Fruit fly (Drosophila melanogaster) whole organism, embryonic: ENCODE measurements around the gene sicily.

Experiments used
- Abd-B ChIP-seq: fragments of 200-800 bp; sonication (Bioruptor generic); optimal IDR thresholded peaks from 2 replicates; lab custom pipeline; 2018; ENCODE audit warnings: missing biosample characterization, mild to moderate bottlenecking, missing genetic modification characterization, moderate library complexity
- Ada2b ChIP-seq: fragments of 200-800 bp; sonication (Bioruptor generic); IDR thresholded peaks from 2 replicates; pipeline ENCODE4 v1.3.6; 2022; ENCODE audit warnings: missing biosample characterization, missing genetic modification characterization
- Blimp-1 ChIP-seq: fragments of 200-800 bp; sonication (Bioruptor generic); optimal IDR thresholded peaks from 3 replicates; lab custom pipeline; 2018; ENCODE audit warnings: missing biosample characterization, missing genetic modification characterization, mild to moderate bottlenecking, moderate library complexity, missing genetic modification reagents
- CG10209 ChIP-seq: fragments of 200-800 bp; sonication (Bioruptor generic); optimal IDR thresholded peaks from 3 replicates; lab custom pipeline; 2017; ENCODE audit warnings: missing biosample characterization, mild to moderate bottlenecking, missing genetic modification characterization, missing genetic modification reagents
- CG11695 ChIP-seq: fragments of 200-800 bp; sonication (Bioruptor generic); IDR thresholded peaks from 3 replicates; pipeline ENCODE4 v1.3.6; 2022; ENCODE audit warnings: missing biosample characterization, missing genetic modification characterization
- CG12236 ChIP-seq: fragments of 200-800 bp; sonication (Bioruptor generic); optimal IDR thresholded peaks from 2 replicates; lab custom pipeline; 2016; ENCODE audit warnings: missing biosample characterization, missing genetic modification characterization
- CG14860 ChIP-seq: fragments of 200-800 bp; sonication (Bioruptor generic); IDR thresholded peaks from 3 replicates; pipeline ENCODE4 v1.3.6; 2022; ENCODE audit warnings: missing biosample characterization, missing genetic modification characterization; ENCODE audit not compliant: partially characterized antibody
- CG15601 ChIP-seq: fragments of 200-800 bp; sonication (Bioruptor generic); optimal IDR thresholded peaks from 3 replicates; lab custom pipeline; 2019; ENCODE audit warnings: missing biosample characterization, mild to moderate bottlenecking, missing genetic modification characterization, moderate library complexity
- CG16813 ChIP-seq: fragments of 200-800 bp; sonication (Bioruptor generic); IDR thresholded peaks from 3 replicates; pipeline ENCODE4 v1.3.6; 2022; ENCODE audit warnings: missing biosample characterization, missing genetic modification characterization; ENCODE audit not compliant: partially characterized antibody
- CG17568 ChIP-seq: fragments of 200-800 bp; sonication (Bioruptor generic); optimal IDR thresholded peaks from 2 replicates; lab custom pipeline; 2018; ENCODE audit warnings: missing biosample characterization, mild to moderate bottlenecking, missing genetic modification characterization, moderate library complexity
- CG18599 ChIP-seq: fragments of 200-800 bp; sonication (Bioruptor generic); optimal IDR thresholded peaks from 3 replicates; lab custom pipeline; 2017; ENCODE audit warnings: missing biosample characterization, missing genetic modification characterization, mild to moderate bottlenecking, moderate library complexity, missing genetic modification reagents
- CG2116 ChIP-seq: fragments of 200-800 bp; sonication (Bioruptor generic); optimal IDR thresholded peaks from 3 replicates; lab custom pipeline; 2018; ENCODE audit warnings: missing biosample characterization, mild to moderate bottlenecking, missing genetic modification characterization
- CG31224 ChIP-seq: fragments of 200-800 bp; sonication (Bioruptor generic); IDR thresholded peaks from 2 replicates; pipeline ENCODE4 v1.3.6; 2022; ENCODE audit warnings: missing biosample characterization, missing genetic modification characterization
- CG32767 ChIP-seq: fragments of 200-800 bp; sonication (Bioruptor generic); IDR thresholded peaks from 2 replicates; pipeline ENCODE4 v1.3.6; 2022; ENCODE audit warnings: missing biosample characterization, missing genetic modification characterization
- CG32772 ChIP-seq: fragments of 200-800 bp; sonication (Bioruptor generic); IDR thresholded peaks from 2 replicates; pipeline ENCODE4 v1.3.6; 2022; ENCODE audit warnings: missing biosample characterization, missing genetic modification characterization
- CG4424 ChIP-seq: fragments of 200-800 bp; sonication (Bioruptor generic); optimal IDR thresholded peaks from 3 replicates; lab custom pipeline; 2016; ENCODE audit warnings: missing biosample characterization, missing genetic modification characterization
- CG6689 ChIP-seq: fragments of 200-800 bp; sonication (Bioruptor generic); IDR thresholded peaks from 2 replicates; pipeline ENCODE4 v1.3.6; 2022; ENCODE audit warnings: missing biosample characterization, missing genetic modification characterization
- CG7372 ChIP-seq: fragments of 200-800 bp; sonication (Bioruptor generic); IDR thresholded peaks from 2 replicates; pipeline ENCODE4 v1.3.6; 2022; ENCODE audit warnings: missing biosample characterization, missing genetic modification characterization
- CG7928 ChIP-seq: fragments of 200-800 bp; sonication (Bioruptor generic); optimal IDR thresholded peaks from 2 replicates; lab custom pipeline; 2017; ENCODE audit warnings: missing biosample characterization, mild to moderate bottlenecking, missing genetic modification characterization
- CG8089 ChIP-seq: fragments of 200-800 bp; sonication (Bioruptor generic); optimal IDR thresholded peaks from 3 replicates; lab custom pipeline; 2016; ENCODE audit warnings: missing biosample characterization, missing genetic modification characterization
- CG9876 ChIP-seq: fragments of 200-800 bp; sonication (Bioruptor generic); optimal IDR thresholded peaks from 2 replicates; lab custom pipeline; 2016; ENCODE audit warnings: missing biosample characterization, missing genetic modification characterization
- Camta ChIP-seq: fragments of 200-800 bp; sonication (Bioruptor generic); optimal IDR thresholded peaks from 2 replicates; lab custom pipeline; 2016; ENCODE audit warnings: missing biosample characterization, missing genetic modification characterization
- HLH4C ChIP-seq: fragments of 200-800 bp; sonication (Bioruptor generic); IDR thresholded peaks from 3 replicates; pipeline ENCODE4 v1.3.6; 2022; ENCODE audit warnings: missing biosample characterization, missing genetic modification characterization; ENCODE audit not compliant: partially characterized antibody
- Hr78 ChIP-seq, 2 experiments: fragments of 200-800 bp in 1 of 2; fragments of >200 bp in 1 of 2; sonication (Bioruptor generic) in 1 of 2; optimal IDR thresholded peaks; 2 replicates each; lab custom pipeline; 2017 to 2019; ENCODE audit warnings: missing biosample characterization in 2 of 2, missing genetic modification characterization in 2 of 2, mild to moderate bottlenecking in 1 of 2, moderate library complexity in 1 of 2
- MBD-R2 ChIP-seq: fragments of 200-800 bp; sonication (Bioruptor generic); IDR thresholded peaks from 2 replicates; pipeline ENCODE4 v1.3.6; 2022; ENCODE audit warnings: missing biosample characterization, missing genetic modification characterization
- Max ChIP-seq: fragments of 200-800 bp; sonication (Bioruptor generic); optimal IDR thresholded peaks from 2 replicates; lab custom pipeline; 2016; ENCODE audit warnings: missing biosample characterization, mild to moderate bottlenecking, missing genetic modification characterization
- Myb ChIP-seq: fragments of 200-800 bp; sonication (Bioruptor generic); optimal IDR thresholded peaks from 2 replicates; lab custom pipeline; 2016; ENCODE audit warnings: missing biosample characterization, missing genetic modification characterization
- Nf-YA ChIP-seq: fragments of 200-800 bp; sonication (Bioruptor generic); IDR thresholded peaks from 2 replicates; pipeline ENCODE4 v1.3.6; 2022; ENCODE audit warnings: missing biosample characterization, missing genetic modification characterization
- Ptx1 ChIP-seq: fragments of 200-800 bp; sonication (Bioruptor generic); IDR thresholded peaks from 2 replicates; pipeline ENCODE4 v1.3.6; 2022; ENCODE audit warnings: missing biosample characterization, missing genetic modification characterization
- TFAM ChIP-seq: fragments of 200-800 bp; sonication (Bioruptor generic); optimal IDR thresholded peaks from 2 replicates; lab custom pipeline; 2017; ENCODE audit warnings: missing biosample characterization, missing genetic modification characterization, inconsistent platforms
- Taf1 ChIP-seq: fragments of 200-800 bp; sonication (Bioruptor generic); IDR thresholded peaks from 2 replicates; pipeline ENCODE4 v1.3.6; 2022; ENCODE audit warnings: missing biosample characterization, missing genetic modification characterization
- bab2 ChIP-seq: fragments of 200-800 bp; sonication (Bioruptor generic); optimal IDR thresholded peaks from 2 replicates; lab custom pipeline; 2016; ENCODE audit warnings: missing biosample characterization, missing genetic modification characterization
- chinmo ChIP-seq: fragments of 200-800 bp; sonication (Bioruptor generic); IDR thresholded peaks from 4 replicates; pipeline ENCODE4 v1.3.6; 2022; ENCODE audit warnings: missing biosample characterization, missing genetic modification characterization; ENCODE audit not compliant: partially characterized antibody
- dati ChIP-seq: fragments of 200-800 bp; sonication (Bioruptor generic); IDR thresholded peaks from 2 replicates; pipeline ENCODE4 v1.3.6; 2022; ENCODE audit warnings: missing biosample characterization, missing genetic modification characterization
- grau ChIP-seq: fragments of 200-800 bp; optimal IDR thresholded peaks from 3 replicates; lab custom pipeline; 2019; ENCODE audit warnings: missing biosample characterization, mild to moderate bottlenecking, missing genetic modification characterization, moderate library complexity
- insv ChIP-seq, 2 experiments: fragments of 200-800 bp; sonication (Bioruptor generic); optimal IDR thresholded peaks; 3 replicates each; lab custom pipeline; 2016 to 2018; ENCODE audit warnings: missing biosample characterization in 2 of 2, missing genetic modification characterization in 2 of 2
- kah ChIP-seq: fragments of 200-800 bp; sonication (Bioruptor generic); optimal IDR thresholded peaks from 2 replicates; lab custom pipeline; 2018; ENCODE audit warnings: missing biosample characterization, mild to moderate bottlenecking, missing genetic modification characterization
- mld ChIP-seq: fragments of 200-800 bp; sonication (Bioruptor generic); IDR thresholded peaks from 3 replicates; pipeline ENCODE4 v1.3.6; 2022; ENCODE audit warnings: missing biosample characterization, missing genetic modification characterization; ENCODE audit not compliant: partially characterized antibody
- pan ChIP-seq, 4 experiments: fragments of >200 bp in 3 of 4; fragments of 200-800 bp in 1 of 4; sonication (Bioruptor generic) in 1 of 4; optimal IDR thresholded peaks in 3 of 4; IDR thresholded peaks in 1 of 4; 2 replicates each; pipeline versions ENCODE4 v1.3.6 to Lab custom; 2017 to 2022; ENCODE audit warnings: missing biosample characterization in 2 of 4, missing genetic modification characterization in 2 of 4, mixed read lengths in 1 of 4
- psq ChIP-seq: fragments of 200-800 bp; sonication (Bioruptor generic); optimal IDR thresholded peaks from 2 replicates; lab custom pipeline; 2017; ENCODE audit warnings: missing biosample characterization, missing genetic modification characterization
- shn ChIP-seq: fragments of 200-800 bp; sonication (Bioruptor generic); optimal IDR thresholded peaks from 3 replicates; lab custom pipeline; 2016; ENCODE audit warnings: missing biosample characterization, missing genetic modification characterization
- sima ChIP-seq: fragments of 200-800 bp; sonication (Bioruptor generic); optimal IDR thresholded peaks from 2 replicates; lab custom pipeline; 2016; ENCODE audit warnings: missing biosample characterization, missing genetic modification characterization
- sqz ChIP-seq: fragments of 200-800 bp; sonication (Bioruptor generic); optimal IDR thresholded peaks from 3 replicates; lab custom pipeline; 2018; ENCODE audit warnings: missing biosample characterization, mild to moderate bottlenecking, missing genetic modification characterization
- stc ChIP-seq: fragments of 200-800 bp; sonication (Bioruptor generic); IDR thresholded peaks from 2 replicates; pipeline ENCODE4 v1.3.6; 2022; ENCODE audit warnings: missing biosample characterization, missing genetic modification characterization
- tup ChIP-seq: fragments of 200-800 bp; sonication (Bioruptor generic); optimal IDR thresholded peaks from 2 replicates; lab custom pipeline; 2016; ENCODE audit warnings: missing biosample characterization, mild to moderate bottlenecking, missing genetic modification characterization, moderate library complexity
- tx ChIP-seq: fragments of 200-800 bp; sonication (Bioruptor generic); optimal IDR thresholded peaks from 2 replicates; lab custom pipeline; 2016; ENCODE audit warnings: missing biosample characterization, missing genetic modification characterization
- usp ChIP-seq: fragments of >200 bp; optimal IDR thresholded peaks from 2 replicates; lab custom pipeline; 2017; ENCODE audit warnings: missing biosample characterization, missing genetic modification characterization
- vfl ChIP-seq: fragments of 200-800 bp; sonication (Bioruptor generic); optimal IDR thresholded peaks from 2 replicates; lab custom pipeline; 2016; ENCODE audit warnings: missing biosample characterization, missing genetic modification characterization
- zen ChIP-seq: fragments of 200-800 bp; sonication (Bioruptor generic); optimal IDR thresholded peaks from 3 replicates; lab custom pipeline; 2018; ENCODE audit warnings: missing biosample characterization, mild to moderate bottlenecking, missing genetic modification characterization, moderate library complexity

Gene sicily

DNA sequence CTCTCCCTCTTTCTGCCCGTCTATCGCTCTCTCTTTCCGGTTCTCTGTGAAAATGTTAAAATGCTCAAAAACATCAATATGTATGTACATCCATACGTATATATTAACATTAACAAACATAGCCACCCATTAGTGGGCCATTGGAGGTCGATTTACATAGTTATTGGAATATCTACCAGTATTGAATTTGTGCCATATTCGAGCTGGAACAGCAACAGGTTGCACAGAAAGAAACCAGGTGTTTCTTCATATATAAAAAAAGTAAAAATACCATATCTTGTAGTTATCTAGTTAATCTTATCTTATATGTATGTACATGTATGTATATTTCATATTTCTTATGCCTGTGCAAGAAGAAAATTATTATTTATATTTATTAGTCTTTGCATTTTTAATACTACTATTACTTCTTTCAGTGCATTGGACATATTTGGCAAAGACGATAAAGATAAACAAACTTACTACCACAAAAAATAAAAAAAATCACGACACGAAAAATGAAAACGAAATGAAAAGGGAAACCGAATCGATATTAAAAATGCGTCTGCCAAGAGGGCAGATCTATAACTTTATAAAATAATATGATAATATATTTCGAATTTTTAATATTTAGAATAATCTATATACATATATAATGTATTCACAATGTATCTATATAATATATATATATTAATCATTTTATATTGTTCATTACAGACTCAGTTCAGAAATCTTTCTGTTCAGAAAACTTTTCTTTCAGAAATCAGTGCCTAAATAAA is 42.8 kb upstream of the sicily start:
- TF ChIP-seq CG17568 (GFP tag; lab: Kevin White, UChicago) (peak; percentile 0), CG15601 (tag; lab: Kevin White, UChicago) (no peak), CG32772 (peak; percentile 35), Camta (GFP tag; lab: Kevin White, UChicago) (no peak), shn (no peak), usp (GFP tag; lab: Kevin White, UChicago) (no peak), tx (GFP tag; lab: Kevin White, UChicago) (no peak), CG8089 (GFP tag; lab: Kevin White, UChicago) (no peak), TFAM (GFP tag; lab: Kevin White, UChicago) (no peak), insv (GFP tag; optimal IDR thresholded peaks at IDR 0.05; lab: Kevin White, UChicago) (no peak), CG10209 (peak; percentile 41), Ptx1 (GFP tag; lab: Robert Waterston, UW) (peak; percentile 57), sqz (GFP tag; lab: Kevin White, UChicago) (peak; percentile 44), CG14860 (GFP tag; lab: Robert Waterston, UW) (no peak), CG31224 (no peak), CG4424 (GFP tag; lab: Kevin White, UChicago) (peak; percentile 25), CG18599 (no peak), CG2116 (no peak), Blimp-1 (GFP tag; lab: Kevin White, UChicago) (peak; percentile 65), CG16813 (no peak), CG6689 (GFP tag; lab: Robert Waterston, UW) (peak; percentile 40), sima (GFP tag; lab: Kevin White, UChicago) (no peak), MBD-R2 (GFP tag; lab: Robert Waterston, UW) (no peak), Abd-B (GFP tag; lab: Kevin White, UChicago) (no peak), Ada2b (GFP tag; lab: Robert Waterston, UW) (peak; percentile 44; the same call in 1 of the 2 replicates), HLH4C (no peak), tup (no peak), vfl (GFP tag; lab: Kevin White, UChicago) (no peak), CG11695 (GFP tag; lab: Robert Waterston, UW) (0 out of 3 replicates have a peak, but pooled peaks have one; percentile 19), CG7928 (GFP tag; lab: Kevin White, UChicago) (no peak), CG32767 (GFP tag; lab: Robert Waterston, UW) (no peak), kah (GFP tag; lab: Kevin White, UChicago) (no peak), CG7372 (GFP tag; lab: Robert Waterston, UW) (no peak), Taf1 (GFP tag; lab: Robert Waterston, UW) (no peak), CG12236 (GFP tag; lab: Kevin White, UChicago) (no peak), psq (GFP tag; lab: Kevin White, UChicago) (no peak), Nf-YA (GFP tag; lab: Robert Waterston, UW) (0 out of 2 replicates have a peak, but pooled peaks have one; percentile 28), Max (GFP tag; lab: Kevin White, UChicago) (no peak), grau (tag; lab: Kevin White, UChicago) (peak; percentile 60), mld (GFP tag; lab: Robert Waterston, UW) (no peak), bab2 (GFP tag; lab: Kevin White, UChicago) (no peak), Myb (GFP tag; lab: Kevin White, UChicago) (no peak), zen (no peak), dati (GFP tag; lab: Robert Waterston, UW) (no peak), stc (peak; percentile 77), Hr78 (GFP tag; optimal IDR thresholded peaks at IDR 0.05; lab: Kevin White, UChicago) (no peak), pan (optimal IDR thresholded peaks at IDR 0.05; lab: Kevin White, UChicago) (no peak), pan (GFP tag; optimal IDR thresholded peaks at IDR 0.05 in 1 of 2, IDR thresholded peaks at IDR 0.05 in 1 of 2) (peak in 1 of 2 experiments; percentile 52), chinmo (GFP tag; lab: Robert Waterston, UW) (no peak), CG9876 (no peak)
